Fruit fly (Drosophila melanogaster): ENCODE results near the gene schuy.

DNA sequence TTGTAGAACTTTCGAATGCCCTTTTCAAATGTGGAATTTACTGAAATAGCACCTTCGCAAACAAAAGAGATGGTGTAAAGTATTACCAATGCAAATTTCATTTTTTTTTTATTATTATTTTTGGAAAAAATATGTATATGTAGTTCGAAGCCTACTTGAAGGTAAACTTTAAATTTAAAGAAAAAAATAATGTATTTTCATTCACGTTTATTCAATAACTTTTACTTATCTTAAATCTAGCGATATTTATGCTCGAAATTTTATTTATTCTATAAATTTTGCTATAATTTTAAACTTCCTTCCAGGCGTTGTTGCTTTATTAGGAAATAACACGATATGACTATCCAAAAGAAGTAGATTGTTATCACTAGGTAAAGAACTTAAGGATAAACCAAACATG lies 33.2 kb upstream of the schuy start, which contains the start of gene CG33710:
- TF ChIP-seq kay (GFP tag; ENCODE audit: borderline replicate concordance), result no peak
- TF ChIP-seq CG7045 (GFP tag; optimal IDR thresholded peaks at IDR 0.05), result no peak
- no peak for TF ChIP-seq cic (GFP tag; optimal IDR thresholded peaks at IDR 0.05)
- TF ChIP-seq Clk (GFP tag; optimal IDR thresholded peaks at IDR 0.05), result no peak
- no peak for TF ChIP-seq toe (GFP tag; optimal IDR thresholded peaks at IDR 0.05)
- no peak for TF ChIP-seq cnc (optimal IDR thresholded peaks at IDR 0.05)
- TF ChIP-seq bab1 (GFP tag; optimal IDR thresholded peaks at IDR 0.05), result no peak
- TF ChIP-seq CG14711 (tag; optimal IDR thresholded peaks at IDR 0.05), result no peak
- no peak for TF ChIP-seq CG33017 (tag; optimal IDR thresholded peaks at IDR 0.05)
- no peak for TF ChIP-seq CG5204 (GFP tag; optimal IDR thresholded peaks at IDR 0.05)
- no peak for TF ChIP-seq Mnt (GFP tag; optimal IDR thresholded peaks at IDR 0.05)

All from whole organism, adult.